Worm (Caenorhabditis elegans): ENCODE data around the gene C15H11.11.

Gene C15H11.11

DNA sequence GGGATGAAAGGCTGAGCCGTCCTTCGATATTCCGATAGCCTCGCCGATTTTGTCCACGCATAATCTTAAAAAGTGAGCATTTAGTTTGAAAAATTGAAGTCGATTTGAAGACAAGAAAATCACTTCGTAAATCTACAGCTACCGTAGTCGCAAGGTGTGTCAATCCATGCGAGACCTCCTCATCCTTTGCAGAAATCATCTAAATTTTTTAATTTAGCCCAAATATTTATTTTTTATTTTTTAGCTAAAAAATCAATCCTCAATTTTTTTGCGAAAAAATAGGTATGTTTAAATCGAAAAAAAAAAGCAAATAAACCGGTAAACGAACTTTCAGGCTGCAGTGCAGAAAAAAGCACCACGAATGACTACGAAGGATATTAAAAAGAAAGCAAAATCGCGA, 2.4 kb downstream of the C15H11.11 start, which contains the start of the genes nxf-2 and set-31:
Gene nxf-2 (minus strand): TSS at position 101 of the 400 bp plus-strand sequence.
Gene set-31 (plus strand): TSS at position 169 of the 400 bp plus-strand sequence.
- no peak for TF ChIP-seq sptf-1 (tag; optimal IDR thresholded peaks at IDR 0.05)
- no peak for TF ChIP-seq lsy-2 (tag; optimal IDR thresholded peaks at IDR 0.05)

DNA sequence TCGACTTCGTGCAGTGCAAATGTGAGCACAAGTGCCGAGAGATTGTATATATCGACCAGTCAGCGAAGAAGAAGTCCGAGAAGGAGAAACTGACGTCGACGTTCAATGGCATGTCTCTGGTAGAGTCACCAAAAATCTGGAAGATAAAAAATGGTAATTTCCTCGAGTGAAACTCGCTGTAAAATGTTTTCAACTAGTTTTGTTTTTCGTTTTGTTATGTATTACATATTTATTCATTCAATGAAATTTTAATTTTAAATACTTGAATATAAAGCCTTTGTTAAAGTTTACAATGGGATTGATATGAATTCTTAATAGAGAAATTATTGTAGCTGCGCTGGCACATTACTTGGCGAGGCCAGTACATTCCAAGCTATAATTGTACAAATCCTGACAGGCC, 4.6 kb downstream of the C15H11.11 start:
- TF ChIP-seq sem-2 (GFP tag; optimal IDR thresholded peaks at IDR 0.05) (no peak), sptf-1 (tag; optimal IDR thresholded peaks at IDR 0.05) (no peak), nhr-76 (tag; optimal IDR thresholded peaks at IDR 0.05) (no peak)

DNA sequence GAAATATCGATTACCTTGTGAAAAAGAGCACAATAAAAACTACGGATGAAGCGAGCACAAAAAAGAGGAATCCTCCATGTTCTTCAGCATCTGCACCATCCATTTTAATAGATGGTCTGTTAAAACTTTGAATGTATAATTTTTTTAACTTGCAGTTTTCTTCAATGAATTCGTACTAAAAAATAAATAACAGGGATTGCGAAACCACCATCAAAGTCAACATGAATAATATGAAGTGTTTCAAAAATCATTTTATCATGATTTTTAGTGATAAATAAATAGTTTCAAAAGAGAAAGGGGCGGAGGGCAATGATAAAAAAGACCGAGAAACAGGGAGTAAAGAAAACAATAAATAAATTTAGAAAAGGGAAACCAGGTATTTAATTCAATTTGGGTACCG, 6.0 kb downstream of the C15H11.11 start, which contains the start of gene dhs-22:
Gene dhs-22 (minus strand): TSS at position 116 of the 400 bp plus-strand sequence.
- TF ChIP-seq nhr-2 (tag; optimal IDR thresholded peaks at IDR 0.05) (no peak), ceh-83 (GFP tag; optimal IDR thresholded peaks at IDR 0.05) (no peak), tbx-8 (GFP tag; optimal IDR thresholded peaks at IDR 0.05) (no peak), cnd-1 (tag; optimal IDR thresholded peaks at IDR 0.05) (no peak), mls-2 (tag; optimal IDR thresholded peaks at IDR 0.05) (no peak), ham-2 (GFP tag; optimal IDR thresholded peaks at IDR 0.05) (no peak), unc-39 (tag; optimal IDR thresholded peaks at IDR 0.05) (no peak), elt-1 (tag; optimal IDR thresholded peaks at IDR 0.05; ENCODE audit: borderline replicate concordance, insufficient read depth) (no peak), snpc-4 (tag; optimal IDR thresholded peaks at IDR 0.05) (no peak), unc-120 (tag; optimal IDR thresholded peaks at IDR 0.05; ENCODE audit: poor library complexity, severe bottlenecking) (no peak), flh-1 (GFP tag; optimal IDR thresholded peaks at IDR 0.05) (no peak), hlh-1 (tag; optimal IDR thresholded peaks at IDR 0.05) (no peak), elt-3 (tag; optimal IDR thresholded peaks at IDR 0.05) (no peak), pha-4 (tag; optimal IDR thresholded peaks at IDR 0.05) (no peak), mab-5 (tag; optimal IDR thresholded peaks at IDR 0.05) (no peak), sptf-1 (tag; optimal IDR thresholded peaks at IDR 0.05) (no peak), nhr-28 (tag; optimal IDR thresholded peaks at IDR 0.05) (no peak), ceh-43 (GFP tag; optimal IDR thresholded peaks at IDR 0.05) (no peak)

DNA sequence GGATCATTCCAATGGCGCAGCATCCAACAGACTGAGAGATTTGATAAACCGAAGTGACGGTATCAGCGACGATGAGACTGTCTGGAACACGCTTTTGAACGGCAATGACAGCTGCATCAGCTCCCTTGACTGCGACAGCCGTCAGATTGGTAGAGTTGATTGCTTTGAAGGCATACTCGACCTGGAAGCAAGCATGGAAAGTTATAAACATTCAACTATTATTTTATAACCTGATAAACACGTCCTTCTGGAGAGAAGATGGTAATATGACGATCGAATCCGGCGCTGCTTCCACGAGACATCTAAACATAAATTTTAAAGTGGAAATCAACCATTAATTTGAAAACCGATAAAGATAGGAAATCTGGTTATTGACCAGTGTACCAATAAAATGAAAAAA, 7.0 kb downstream of the C15H11.11 start, which contains the start of gene pas-1:
Gene pas-1 (minus strand): TSS at position 302 of the 400 bp plus-strand sequence.
- TF ChIP-seq mep-1 (tag; optimal IDR thresholded peaks at IDR 0.05) (no peak), hlh-1 (tag; optimal IDR thresholded peaks at IDR 0.05) (no peak), mab-5 (tag; optimal IDR thresholded peaks at IDR 0.05) (no peak), lin-32 (GFP tag; optimal IDR thresholded peaks at IDR 0.05) (no peak), elt-3 (tag; optimal IDR thresholded peaks at IDR 0.05) (no peak), ceh-83 (GFP tag; optimal IDR thresholded peaks at IDR 0.05) (no peak), zip-8 (tag; optimal IDR thresholded peaks at IDR 0.05) (no peak), ceh-39 (tag; optimal IDR thresholded peaks at IDR 0.05) (no peak), ztf-11 (tag; optimal IDR thresholded peaks at IDR 0.05) (no peak), bed-3 (GFP tag; optimal IDR thresholded peaks at IDR 0.05) (no peak), cnd-1 (tag; optimal IDR thresholded peaks at IDR 0.05) (no peak), lsy-2 (tag; optimal IDR thresholded peaks at IDR 0.05) (no peak), nhr-2 (tag; optimal IDR thresholded peaks at IDR 0.05) (no peak)

DNA sequence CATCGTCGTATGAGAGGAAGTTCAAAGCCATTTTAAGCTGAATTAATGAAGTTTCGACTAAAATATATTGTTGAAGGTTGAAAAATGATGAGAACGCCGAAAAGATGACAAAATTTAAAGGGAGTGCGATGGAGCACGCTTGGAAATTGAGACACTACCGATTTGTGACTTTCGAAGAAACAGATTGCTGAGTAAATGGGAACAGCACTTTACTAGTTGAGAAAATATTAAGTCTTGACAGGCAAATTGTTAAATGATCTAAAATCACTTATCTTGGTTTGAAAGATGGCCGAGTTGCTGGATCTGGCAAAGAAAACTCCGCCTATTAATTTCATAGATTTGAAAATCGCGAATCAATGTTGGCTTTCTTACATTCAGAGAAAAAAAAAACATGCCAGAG, 8.0 kb downstream of the C15H11.11 start, which contains the start of gene rpoa-12:
Gene rpoa-12 (minus strand): TSS at position 37 of the 400 bp plus-strand sequence.
- TF ChIP-seq nhr-237 (tag; optimal IDR thresholded peaks at IDR 0.05) (peak; percentile 16), nhr-76 (tag; optimal IDR thresholded peaks at IDR 0.05) (no peak), drap-1 (GFP tag; optimal IDR thresholded peaks at IDR 0.05) (peak; percentile 69), mep-1 (tag; optimal IDR thresholded peaks at IDR 0.05) (peak; percentile 21), ceh-39 (tag; optimal IDR thresholded peaks at IDR 0.05) (no peak), flh-1 (GFP tag; optimal IDR thresholded peaks at IDR 0.05) (no peak), sptf-1 (tag; optimal IDR thresholded peaks at IDR 0.05) (no peak), ces-1 (GFP tag; optimal IDR thresholded peaks at IDR 0.05) (peak; percentile 41)

DNA sequence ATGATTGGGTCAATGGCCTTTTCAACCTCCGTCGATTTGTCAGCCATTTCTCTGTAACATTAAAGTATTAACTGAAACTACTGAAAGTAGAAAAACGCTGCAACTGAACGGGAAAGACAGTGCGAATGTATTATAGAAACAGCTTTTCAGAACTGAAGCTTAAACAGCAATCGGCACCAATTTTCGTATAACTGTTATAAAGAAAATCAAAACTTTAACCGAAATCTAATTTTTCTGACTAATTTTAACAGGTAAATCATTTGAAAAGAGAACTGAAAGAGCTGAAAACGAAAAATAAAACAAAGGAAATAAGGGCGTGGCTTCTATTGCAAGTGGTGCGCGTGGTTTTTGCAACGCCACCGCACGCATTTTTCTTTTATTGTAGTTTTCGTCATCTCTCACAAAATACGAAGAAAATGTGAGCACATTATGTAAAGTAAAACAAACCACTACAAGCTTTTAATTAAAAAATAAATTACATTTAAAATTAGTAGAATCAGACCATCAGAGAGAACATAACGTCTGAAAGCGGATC, 9.7 kb downstream of the C15H11.11 start, which contains the start of gene rrsr-1:
Gene rrsr-1 (minus strand): TSS at position 51 of the 535 bp plus-strand sequence.
- no peak for TF ChIP-seq sem-2 (GFP tag; optimal IDR thresholded peaks at IDR 0.05)
- TF ChIP-seq bed-3 (GFP tag; optimal IDR thresholded peaks at IDR 0.05): no peak
- no peak for TF ChIP-seq nhr-28 (tag; optimal IDR thresholded peaks at IDR 0.05)
- peak; percentile 18 for TF ChIP-seq lsy-2 (tag; optimal IDR thresholded peaks at IDR 0.05)
- TF ChIP-seq nhr-12 (tag; optimal IDR thresholded peaks at IDR 0.05): no peak
- no peak for TF ChIP-seq mep-1 (tag; optimal IDR thresholded peaks at IDR 0.05)
- TF ChIP-seq ceh-39 (tag; optimal IDR thresholded peaks at IDR 0.05): no peak
- no peak for TF ChIP-seq tbx-8 (GFP tag; optimal IDR thresholded peaks at IDR 0.05)
- no peak for TF ChIP-seq nhr-76 (tag; optimal IDR thresholded peaks at IDR 0.05)
- no peak for TF ChIP-seq mab-5 (tag; optimal IDR thresholded peaks at IDR 0.05)
- peak; percentile 12 for TF ChIP-seq hlh-1 (tag; optimal IDR thresholded peaks at IDR 0.05)
- no peak for TF ChIP-seq elt-3 (tag; optimal IDR thresholded peaks at IDR 0.05)
- TF ChIP-seq ces-1 (GFP tag; optimal IDR thresholded peaks at IDR 0.05): no peak
- no peak for TF ChIP-seq pha-4 (tag; optimal IDR thresholded peaks at IDR 0.05)
- no peak for TF ChIP-seq blmp-1 (tag; optimal IDR thresholded peaks at IDR 0.05)
- no peak for TF ChIP-seq ceh-83 (GFP tag; optimal IDR thresholded peaks at IDR 0.05)
- TF ChIP-seq ztf-11 (tag; optimal IDR thresholded peaks at IDR 0.05): no peak
- TF ChIP-seq zip-8 (tag; optimal IDR thresholded peaks at IDR 0.05): no peak
- TF ChIP-seq lin-32 (GFP tag; optimal IDR thresholded peaks at IDR 0.05): no peak
- peak; percentile 46 for TF ChIP-seq M03D4.4 (tag; optimal IDR thresholded peaks at IDR 0.05)
- no peak for TF ChIP-seq mls-2 (tag; optimal IDR thresholded peaks at IDR 0.05)
- no peak for TF ChIP-seq unc-120 (tag; optimal IDR thresholded peaks at IDR 0.05; ENCODE audit: poor library complexity, severe bottlenecking)
- TF ChIP-seq ham-2 (GFP tag; optimal IDR thresholded peaks at IDR 0.05): no peak
- no peak for TF ChIP-seq nhr-237 (tag; optimal IDR thresholded peaks at IDR 0.05)
- peak; percentile 36 for TF ChIP-seq sptf-1 (tag; optimal IDR thresholded peaks at IDR 0.05)
- TF ChIP-seq flh-1 (GFP tag; optimal IDR thresholded peaks at IDR 0.05): no peak
- no peak for TF ChIP-seq ceh-43 (GFP tag; optimal IDR thresholded peaks at IDR 0.05)
- no peak for TF ChIP-seq elt-1 (tag; optimal IDR thresholded peaks at IDR 0.05; ENCODE audit: borderline replicate concordance, insufficient read depth)
- no peak for TF ChIP-seq unc-39 (tag; optimal IDR thresholded peaks at IDR 0.05)
- TF ChIP-seq cnd-1 (tag; optimal IDR thresholded peaks at IDR 0.05): no peak
- peak; percentile 12 for TF ChIP-seq nhr-2 (tag; optimal IDR thresholded peaks at IDR 0.05)
- TF ChIP-seq snpc-4 (tag; optimal IDR thresholded peaks at IDR 0.05): no peak

Data from whole organism, mixed stage, embryonic.